Worm (Caenorhabditis elegans) whole organism, mixed stage, embryonic: ENCODE results near the gene ZK616.3.

Experiments
- ceh-43 ChIP-seq: fragments of 200-800 bp; sonication (Bioruptor generic); optimal IDR thresholded peaks from 2 replicates; lab custom pipeline; 2018; ENCODE audit warnings: mild to moderate bottlenecking, missing genetic modification characterization, moderate library complexity, missing compliant biosample characterization
- ces-1 ChIP-seq: fragments of 150-350 bp; optimal IDR thresholded peaks from 2 replicates; lab custom pipeline; 2014; ENCODE audit warnings: missing biosample characterization, missing genetic modification reagents, missing genetic modification characterization
- elt-3 ChIP-seq: fragments of 150-350 bp; optimal IDR thresholded peaks from 2 replicates; lab custom pipeline; 2014; ENCODE audit warnings: missing biosample characterization, missing genetic modification characterization
- lsy-2 ChIP-seq: fragments of 150-350 bp; optimal IDR thresholded peaks from 2 replicates; lab custom pipeline; 2014; ENCODE audit warnings: missing biosample characterization, missing genetic modification characterization
- mep-1 ChIP-seq: fragments of 150-350 bp; optimal IDR thresholded peaks from 2 replicates; lab custom pipeline; 2017; ENCODE audit warnings: missing biosample characterization, missing genetic modification reagents, missing genetic modification characterization, inconsistent platforms
- nhr-12 ChIP-seq: fragments of 150-350 bp; optimal IDR thresholded peaks from 2 replicates; lab custom pipeline; 2014; ENCODE audit warnings: missing biosample characterization, missing genetic modification characterization

DNA sequence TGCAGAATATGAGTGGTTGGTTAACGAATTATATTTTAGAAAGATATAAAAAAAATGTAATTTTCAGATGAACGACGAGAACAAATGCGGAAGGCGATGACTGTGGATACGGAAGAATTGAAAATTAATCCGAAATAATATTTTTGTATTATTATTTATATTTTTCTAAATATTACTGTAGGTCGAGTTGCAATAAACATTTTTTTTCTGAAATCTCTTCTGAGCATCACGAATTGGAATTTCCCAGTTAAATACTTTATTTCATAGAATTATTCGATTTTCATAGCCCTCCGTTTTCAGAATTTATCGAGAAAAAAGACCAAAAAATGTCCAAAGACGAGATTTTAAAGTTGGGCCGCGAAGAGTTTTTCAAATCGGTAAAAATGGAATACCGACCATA is 670 bp downstream of the ZK616.3 start, which contains the start of gene ZK616.2:
- TF ChIP-seq lsy-2 (tag; lab: Kevin White, UChicago), result no peak
- no peak for TF ChIP-seq ces-1 (GFP tag; lab: Kevin White, UChicago)
- TF ChIP-seq mep-1 (tag; lab: Kevin White, UChicago), result no peak
- no peak for TF ChIP-seq ceh-43
- no peak for TF ChIP-seq elt-3 (tag; lab: Kevin White, UChicago)
- no peak for TF ChIP-seq nhr-12 (tag; lab: Kevin White, UChicago)
